Worm (Caenorhabditis elegans): ENCODE measurements around the gene fbxa-13.
A peak's percentile ranks its signal among the peaks of the same experiment; 100 is the strongest.

The fbxa-13 gene

ce11 chrIII:1705799-1706198 is at the start of gene fbxa-13, which contains the start of gene Y22D7AR.2:
fbxa-13 (minus strand) TSS chrIII:1705899.
Y22D7AR.2 (plus strand) TSS chrIII:1705946.
- no peak for TF ChIP-seq fos-1 (tag; optimal IDR thresholded peaks at IDR 0.05)
- no peak for TF ChIP-seq nhr-12 (tag; optimal IDR thresholded peaks at IDR 0.05)
- no peak for TF ChIP-seq nhr-25 (tag; optimal IDR thresholded peaks at IDR 0.05)
- no peak for TF ChIP-seq daf-12 (tag; optimal IDR thresholded peaks at IDR 0.05)
- no peak for TF ChIP-seq ama-1 (optimal IDR thresholded peaks at IDR 0.05)

- TF ChIP-seq lin-15B (tag; optimal IDR thresholded peaks at IDR 0.05) (no peak), elt-3 (tag; optimal IDR thresholded peaks at IDR 0.05) (no peak), skn-1 (tag; optimal IDR thresholded peaks at IDR 0.05) (no peak), ceh-82 (tag; optimal IDR thresholded peaks at IDR 0.05) (no peak), unc-39 (tag; optimal IDR thresholded peaks at IDR 0.05) (no peak), nhr-237 (tag; optimal IDR thresholded peaks at IDR 0.05) (no peak), nhr-11 (tag; optimal IDR thresholded peaks at IDR 0.05) (no peak), mdl-1 (tag; optimal IDR thresholded peaks at IDR 0.05) (no peak), elt-1 (tag; optimal IDR thresholded peaks at IDR 0.05) (no peak), ztf-11 (tag; optimal IDR thresholded peaks at IDR 0.05) (no peak), nhr-23 (tag; optimal IDR thresholded peaks at IDR 0.05) (no peak), ztf-4 (tag; optimal IDR thresholded peaks at IDR 0.05) (no peak), fkh-2 (tag; optimal IDR thresholded peaks at IDR 0.05) (no peak), lsy-12 (tag; optimal IDR thresholded peaks at IDR 0.05) (no peak), nhr-77 (tag; optimal IDR thresholded peaks at IDR 0.05) (no peak), pha-4 (tag; optimal IDR thresholded peaks at IDR 0.05) (no peak), ama-1 (optimal IDR thresholded peaks at IDR 0.05) (no peak), ceh-9 (tag; optimal IDR thresholded peaks at IDR 0.05) (no peak), jun-1 (tag; optimal IDR thresholded peaks at IDR 0.05) (no peak), egl-27 (tag; optimal IDR thresholded peaks at IDR 0.05) (no peak)
Measured at ce11 chrIII:1754842-1755241, 49.1 kb upstream of the fbxa-13 start, which contains the start of gene Y46E12A.3. Y46E12A.3 (minus strand) TSS chrIII:1754942.

ce11 chrIII:1745450-1746127 is 39.9 kb upstream of the fbxa-13 start:
- TF ChIP-seq ztf-4 (tag; optimal IDR thresholded peaks at IDR 0.05) (no peak), fkh-10 (GFP tag; optimal IDR thresholded peaks at IDR 0.05) (peak; percentile 72)

- no peak for TF ChIP-seq ceh-28 (tag; optimal IDR thresholded peaks at IDR 0.05)
- no peak for TF ChIP-seq ama-1 (optimal IDR thresholded peaks at IDR 0.05)
- no peak for TF ChIP-seq ceh-82 (tag; optimal IDR thresholded peaks at IDR 0.05)
- TF ChIP-seq aly-2 (tag; optimal IDR thresholded peaks at IDR 0.05) = no peak
- TF ChIP-seq unc-39 (tag; optimal IDR thresholded peaks at IDR 0.05) = no peak
- TF ChIP-seq lsy-12 (tag; optimal IDR thresholded peaks at IDR 0.05) = no peak
- no peak for TF ChIP-seq ZK546.5 (tag; optimal IDR thresholded peaks at IDR 0.05)
- TF ChIP-seq lin-39 (tag; optimal IDR thresholded peaks at IDR 0.05) = no peak
- TF ChIP-seq ceh-9 (tag; optimal IDR thresholded peaks at IDR 0.05) = no peak
- TF ChIP-seq fkh-2 (tag; optimal IDR thresholded peaks at IDR 0.05) = no peak
- no peak for TF ChIP-seq ceh-16 (tag; optimal IDR thresholded peaks at IDR 0.05)
- no peak for TF ChIP-seq eor-1 (tag; optimal IDR thresholded peaks at IDR 0.05)
- no peak for TF ChIP-seq nhr-77 (tag; optimal IDR thresholded peaks at IDR 0.05)
- TF ChIP-seq elt-1 (tag; optimal IDR thresholded peaks at IDR 0.05) = no peak
- no peak for TF ChIP-seq jun-1 (tag; optimal IDR thresholded peaks at IDR 0.05)
- TF ChIP-seq pha-4 (tag; optimal IDR thresholded peaks at IDR 0.05) = no peak
- no peak for TF ChIP-seq elt-2 (tag; optimal IDR thresholded peaks at IDR 0.05)
- TF ChIP-seq nhr-43 (tag; optimal IDR thresholded peaks at IDR 0.05; ENCODE audit: poor library complexity, severe bottlenecking) = no peak
- no peak for TF ChIP-seq egl-27 (tag; optimal IDR thresholded peaks at IDR 0.05)
Measured at ce11 chrIII:1744486-1744885, 38.8 kb upstream of the fbxa-13 start.

ce11 chrIII:1743488-1744020 is 37.9 kb upstream of the fbxa-13 start:
- TF ChIP-seq ztf-4 (tag; optimal IDR thresholded peaks at IDR 0.05) (no peak), nhr-11 (tag; optimal IDR thresholded peaks at IDR 0.05) (no peak), mml-1 (tag; optimal IDR thresholded peaks at IDR 0.05) (no peak), ztf-11 (tag; optimal IDR thresholded peaks at IDR 0.05) (no peak), nhr-25 (tag; optimal IDR thresholded peaks at IDR 0.05) (no peak), unc-62 (GFP tag; optimal IDR thresholded peaks at IDR 0.05) (no peak), ZK546.5 (tag; optimal IDR thresholded peaks at IDR 0.05) (no peak), fkh-10 (GFP tag; optimal IDR thresholded peaks at IDR 0.05) (no peak), ceh-28 (tag; optimal IDR thresholded peaks at IDR 0.05) (no peak)

Data from whole organism, L3 larva.